Worm (Caenorhabditis elegans) whole organism, young adult: Measurements from ENCODE around the gene amt-2.

Experiments used
- B0019.2 ChIP-seq: fragments of 200-800 bp; sonication (Bioruptor generic); conservative IDR thresholded peaks from 2 replicates; pipeline ENCODE4 v1.3.6; 2022; ENCODE audit warnings: missing genetic modification reagents, missing genetic modification characterization, missing compliant biosample characterization
- nfya-1 ChIP-seq: sonication (generic microtip); optimal IDR thresholded peaks from 2 replicates; lab custom pipeline; 2017; ENCODE audit warnings: antibody characterized with exemption, missing compliant biosample characterization, missing genetic modification characterization, borderline replicate concordance; ENCODE audit not compliant: insufficient read depth

ce11 chrIV:13036835-13037234, 5.4 kb upstream of the amt-2 start:
- TF ChIP-seq nfya-1 (tag; lab: Kevin White, UChicago) (no peak), B0019.2 (no peak)
